Worm (Caenorhabditis elegans): ENCODE data around the gene nlp-43.
A peak's percentile ranks its signal among the peaks of the same experiment; 100 is the strongest.
"Not testable (repeated sequence)": the region's sequence is repeated elsewhere in the genome, so short reads cannot be mapped to it uniquely, and the experiment has no call there.

The nlp-43 gene

ce11 chrIII:5030629-5031028 lies 11.6 kb upstream of the nlp-43 start, which contains the start of gene klp-6:
Gene klp-6 (plus strand): TSS chrIII:5030929.
- TF ChIP-seq flt-1 (GFP tag; IDR thresholded peaks at IDR 0.05) (no peak), ref-1 (GFP tag; conservative IDR thresholded peaks at IDR 0.05) (no peak), med-1 (GFP tag; optimal IDR thresholded peaks at IDR 0.05; ENCODE audit: insufficient read depth) (no peak), ztf-29 (GFP tag; IDR thresholded peaks at IDR 0.05) (no peak), cog-1 (tag; optimal IDR thresholded peaks at IDR 0.05) (no peak), ztf-23 (GFP tag; IDR thresholded peaks at IDR 0.05) (no peak), T22C8.4 (GFP tag; IDR thresholded peaks at IDR 0.05) (no peak), tab-1 (GFP tag; IDR thresholded peaks at IDR 0.05) (no peak), klf-2 (GFP tag; conservative IDR thresholded peaks at IDR 0.05) (no peak)

ce11 chrIII:5031375-5031836 lies 10.8 kb upstream of the nlp-43 start:
- peak; percentile 78 for TF ChIP-seq cog-1 (tag; optimal IDR thresholded peaks at IDR 0.05)
- peak; percentile 95 for TF ChIP-seq ztf-23 (GFP tag; IDR thresholded peaks at IDR 0.05)
- TF ChIP-seq klf-2 (GFP tag; conservative IDR thresholded peaks at IDR 0.05): peak; percentile 87
- TF ChIP-seq tab-1 (GFP tag; IDR thresholded peaks at IDR 0.05): peak; percentile 91
- peak; percentile 85 for TF ChIP-seq T22C8.4 (GFP tag; IDR thresholded peaks at IDR 0.05)
- peak; percentile 94 for TF ChIP-seq flt-1 (GFP tag; IDR thresholded peaks at IDR 0.05)
- TF ChIP-seq ztf-29 (GFP tag; IDR thresholded peaks at IDR 0.05): peak; percentile 90
- peak; percentile 29 for TF ChIP-seq med-1 (GFP tag; optimal IDR thresholded peaks at IDR 0.05; ENCODE audit: insufficient read depth)
- TF ChIP-seq ref-1 (GFP tag; conservative IDR thresholded peaks at IDR 0.05): peak; percentile 82

- TF ChIP-seq flt-1 (GFP tag; IDR thresholded peaks at IDR 0.05) (no peak), ref-1 (GFP tag; conservative IDR thresholded peaks at IDR 0.05) (no peak), ztf-23 (GFP tag; IDR thresholded peaks at IDR 0.05) (no peak), med-1 (GFP tag; optimal IDR thresholded peaks at IDR 0.05; ENCODE audit: insufficient read depth) (no peak), klf-2 (GFP tag; conservative IDR thresholded peaks at IDR 0.05) (no peak), cog-1 (tag; optimal IDR thresholded peaks at IDR 0.05) (no peak), tab-1 (GFP tag; IDR thresholded peaks at IDR 0.05) (no peak), T22C8.4 (GFP tag; IDR thresholded peaks at IDR 0.05) (no peak)
These were observed 6.1 kb upstream of the nlp-43 start, which contains the start of gene C45G9.6 for ce11 chrIII:5036158-5036557. Gene C45G9.6 (plus strand): TSS chrIII:5036458.

ce11 chrIII:5044709-5045108 lies 2.5 kb downstream of the nlp-43 start, which contains the start of gene C45G9.14:
Gene C45G9.14 (plus strand): TSS chrIII:5045009.
- no peak for TF ChIP-seq tab-1 (GFP tag; IDR thresholded peaks at IDR 0.05)
- no peak for TF ChIP-seq klf-2 (GFP tag; conservative IDR thresholded peaks at IDR 0.05)
- TF ChIP-seq ref-1 (GFP tag; conservative IDR thresholded peaks at IDR 0.05): no peak
- TF ChIP-seq ztf-23 (GFP tag; IDR thresholded peaks at IDR 0.05): no peak
- TF ChIP-seq flt-1 (GFP tag; IDR thresholded peaks at IDR 0.05): no peak
- no peak for TF ChIP-seq T22C8.4 (GFP tag; IDR thresholded peaks at IDR 0.05)
- no peak for TF ChIP-seq cog-1 (tag; optimal IDR thresholded peaks at IDR 0.05)
- no peak for TF ChIP-seq med-1 (GFP tag; optimal IDR thresholded peaks at IDR 0.05; ENCODE audit: insufficient read depth)
- TF ChIP-seq ztf-29 (GFP tag; IDR thresholded peaks at IDR 0.05): no peak

ce11 chrIII:5047175-5047574 lies 5.0 kb downstream of the nlp-43 start, which contains the start of gene txbp-3:
Gene txbp-3 (minus strand): TSS chrIII:5047459.
- TF ChIP-seq tab-1 (GFP tag; IDR thresholded peaks at IDR 0.05): no peak
- peak; percentile 71 for TF ChIP-seq ztf-23 (GFP tag; IDR thresholded peaks at IDR 0.05)
- peak; percentile 21 for TF ChIP-seq cog-1 (tag; optimal IDR thresholded peaks at IDR 0.05)
- no peak for TF ChIP-seq flt-1 (GFP tag; IDR thresholded peaks at IDR 0.05)
- no peak for TF ChIP-seq med-1 (GFP tag; optimal IDR thresholded peaks at IDR 0.05; ENCODE audit: insufficient read depth)
- TF ChIP-seq ztf-29 (GFP tag; IDR thresholded peaks at IDR 0.05): no peak

- TF ChIP-seq ztf-23 (GFP tag; IDR thresholded peaks at IDR 0.05) (no peak), cog-1 (tag; optimal IDR thresholded peaks at IDR 0.05) (no peak), flt-1 (GFP tag; IDR thresholded peaks at IDR 0.05) (no peak), T22C8.4 (GFP tag; IDR thresholded peaks at IDR 0.05) (no peak), tab-1 (GFP tag; IDR thresholded peaks at IDR 0.05) (no peak), med-1 (GFP tag; optimal IDR thresholded peaks at IDR 0.05; ENCODE audit: insufficient read depth) (no peak), ztf-29 (GFP tag; IDR thresholded peaks at IDR 0.05) (no peak), ref-1 (GFP tag; conservative IDR thresholded peaks at IDR 0.05) (no peak), klf-2 (GFP tag; conservative IDR thresholded peaks at IDR 0.05) (no peak)
These were observed 5.5 kb downstream of the nlp-43 start, which contains the start of gene C45G9.5 for ce11 chrIII:5047740-5048139. Gene C45G9.5 (plus strand): TSS chrIII:5048117.

- no peak for TF ChIP-seq ref-1 (GFP tag; conservative IDR thresholded peaks at IDR 0.05)
- TF ChIP-seq ztf-23 (GFP tag; IDR thresholded peaks at IDR 0.05): no peak
- TF ChIP-seq cog-1 (tag; optimal IDR thresholded peaks at IDR 0.05): no peak
- TF ChIP-seq ztf-29 (GFP tag; IDR thresholded peaks at IDR 0.05): no peak
- TF ChIP-seq tab-1 (GFP tag; IDR thresholded peaks at IDR 0.05): no peak
- no peak for TF ChIP-seq T22C8.4 (GFP tag; IDR thresholded peaks at IDR 0.05)
- no peak for TF ChIP-seq med-1 (GFP tag; optimal IDR thresholded peaks at IDR 0.05; ENCODE audit: insufficient read depth)
- TF ChIP-seq flt-1 (GFP tag; IDR thresholded peaks at IDR 0.05): no peak
- no peak for TF ChIP-seq klf-2 (GFP tag; conservative IDR thresholded peaks at IDR 0.05)
These were observed 9.7 kb downstream of the nlp-43 start, which contains the start of gene C45G9.15 for ce11 chrIII:5051949-5052348. Gene C45G9.15 (minus strand): TSS chrIII:5052049.

ce11 chrIII:5053541-5053940 lies 11.3 kb downstream of the nlp-43 start, which contains the start of gene C45G9.8:
Gene C45G9.8 (minus strand): TSS chrIII:5053641.
- no peak for TF ChIP-seq tab-1 (GFP tag; IDR thresholded peaks at IDR 0.05)
- TF ChIP-seq ztf-23 (GFP tag; IDR thresholded peaks at IDR 0.05): no peak
- TF ChIP-seq T22C8.4 (GFP tag; IDR thresholded peaks at IDR 0.05): no peak
- TF ChIP-seq flt-1 (GFP tag; IDR thresholded peaks at IDR 0.05): no peak
- no peak for TF ChIP-seq med-1 (GFP tag; optimal IDR thresholded peaks at IDR 0.05; ENCODE audit: insufficient read depth)
- no peak for TF ChIP-seq ref-1 (GFP tag; conservative IDR thresholded peaks at IDR 0.05)
- TF ChIP-seq klf-2 (GFP tag; conservative IDR thresholded peaks at IDR 0.05): no peak
- no peak for TF ChIP-seq cog-1 (tag; optimal IDR thresholded peaks at IDR 0.05)
- no peak for TF ChIP-seq ztf-29 (GFP tag; IDR thresholded peaks at IDR 0.05)

ce11 chrIII:5055709-5056108 lies 13.5 kb downstream of the nlp-43 start, which contains the start of gene C45G9.9:
Gene C45G9.9 (minus strand): TSS chrIII:5055809.
- TF ChIP-seq med-1 (GFP tag; optimal IDR thresholded peaks at IDR 0.05; ENCODE audit: insufficient read depth); ztf-23 (GFP tag; IDR thresholded peaks at IDR 0.05); ztf-29 (GFP tag; IDR thresholded peaks at IDR 0.05): not testable (repeated sequence)
